Worm (Caenorhabditis elegans): ENCODE measurements around the gene Y62E10A.3.

DNA sequence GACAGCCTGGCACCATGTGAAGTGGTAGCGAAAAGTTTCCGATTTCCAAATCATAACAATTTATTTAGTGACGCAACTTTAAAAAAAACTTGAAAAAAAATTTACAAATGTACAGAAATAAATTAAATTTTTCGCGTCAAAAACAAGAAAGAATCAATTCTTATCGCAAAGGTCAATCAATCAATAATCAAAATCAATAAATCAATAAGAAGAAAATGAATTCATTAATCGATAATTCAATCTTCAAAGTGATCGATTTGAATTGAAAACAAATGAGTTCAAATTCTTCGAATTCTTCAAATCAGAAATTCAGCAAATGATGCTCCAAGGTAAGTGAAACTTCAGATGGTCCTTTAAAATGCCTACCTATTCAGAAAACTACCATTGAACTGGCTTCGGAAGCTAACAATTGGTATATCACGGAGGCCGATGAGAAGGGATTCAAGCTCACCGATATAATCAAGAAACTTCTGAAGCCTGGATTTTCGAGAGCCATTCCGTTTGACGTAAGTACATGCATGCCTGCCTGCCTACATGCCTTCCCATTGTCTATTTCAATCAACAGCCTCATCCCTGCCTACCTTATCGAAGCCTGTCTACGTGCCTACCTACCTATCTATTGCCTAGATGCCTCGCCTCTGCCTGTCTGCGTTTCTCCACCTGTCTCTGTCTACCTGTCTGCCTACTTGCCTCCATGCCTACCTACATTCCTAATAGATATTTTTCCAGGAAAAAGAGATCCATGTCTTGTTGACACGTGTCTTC lies 40.0 kb downstream of the Y62E10A.3 start:
- TF ChIP-seq him-1 (tag; optimal IDR thresholded peaks at IDR 0.05): no peak
- no peak for TF ChIP-seq W03F9.2 (tag; optimal IDR thresholded peaks at IDR 0.05)
